Fruit fly (Drosophila melanogaster) whole organism, embryonic: ENCODE data around the gene Rrp46.
A peak's percentile ranks its signal among the peaks of the same experiment; 100 is the strongest.

Experiments used
- Abd-B ChIP-seq: fragments of 200-800 bp; sonication (Bioruptor generic); optimal IDR thresholded peaks from 2 replicates; lab custom pipeline; 2018; ENCODE audit warnings: missing biosample characterization, mild to moderate bottlenecking, missing genetic modification characterization, moderate library complexity
- BEAF-32 ChIP-seq: fragments of 200-800 bp; sonication (Bioruptor generic); optimal IDR thresholded peaks from 3 replicates; lab custom pipeline; 2017; ENCODE audit warnings: missing biosample characterization, missing genetic modification characterization, mild to moderate bottlenecking, moderate library complexity, missing genetic modification reagents
- Bdp1 ChIP-seq: fragments of 200-800 bp; sonication (Bioruptor generic); optimal IDR thresholded peaks from 3 replicates; lab custom pipeline; 2016; ENCODE audit warnings: missing biosample characterization, missing genetic modification characterization
- CG10267 ChIP-seq: fragments of 200-800 bp; sonication (Bioruptor generic); optimal IDR thresholded peaks from 2 replicates; lab custom pipeline; 2018; ENCODE audit warnings: missing biosample characterization, mild to moderate bottlenecking, missing genetic modification characterization, moderate library complexity
- CG10431 ChIP-seq: fragments of 200-800 bp; sonication (Bioruptor generic); optimal IDR thresholded peaks from 3 replicates; lab custom pipeline; 2018; ENCODE audit warnings: missing biosample characterization, mild to moderate bottlenecking, missing genetic modification characterization
- CG11247 ChIP-seq: fragments of 200-800 bp; sonication (Bioruptor generic); IDR thresholded peaks from 2 replicates; pipeline ENCODE4 v1.3.6; 2022; ENCODE audit warnings: missing biosample characterization, missing genetic modification characterization
- CG12659 ChIP-seq: fragments of 200-800 bp; sonication (Bioruptor generic); optimal IDR thresholded peaks from 3 replicates; lab custom pipeline; 2017; ENCODE audit warnings: mild to moderate bottlenecking, missing biosample characterization, missing genetic modification reagents, missing genetic modification characterization
- CG13296 ChIP-seq: fragments of 200-800 bp; sonication (Bioruptor generic); optimal IDR thresholded peaks from 3 replicates; lab custom pipeline; 2018; ENCODE audit warnings: missing biosample characterization, mild to moderate bottlenecking, missing genetic modification characterization
- CG17186 ChIP-seq: fragments of 200-800 bp; sonication (Bioruptor generic); optimal IDR thresholded peaks from 3 replicates; lab custom pipeline; 2017; ENCODE audit warnings: missing biosample characterization, missing genetic modification reagents, missing genetic modification characterization
- CG2199 ChIP-seq: fragments of 200-800 bp; sonication (Bioruptor generic); IDR thresholded peaks from 3 replicates; pipeline ENCODE4 v1.3.6; 2022; ENCODE audit warnings: missing biosample characterization, missing genetic modification characterization
- CG3065 ChIP-seq: fragments of 200-800 bp; sonication (Bioruptor generic); optimal IDR thresholded peaks from 2 replicates; lab custom pipeline; 2016; ENCODE audit warnings: missing biosample characterization, missing genetic modification characterization
- CG31365 ChIP-seq: fragments of 200-800 bp; sonication (Bioruptor generic); optimal IDR thresholded peaks from 2 replicates; lab custom pipeline; 2018; ENCODE audit warnings: missing biosample characterization, mild to moderate bottlenecking, missing genetic modification characterization
- CG3163 ChIP-seq: fragments of 200-800 bp; sonication (Bioruptor generic); optimal IDR thresholded peaks from 3 replicates; lab custom pipeline; 2016; ENCODE audit warnings: missing biosample characterization, missing genetic modification characterization
- CG6765 ChIP-seq: fragments of 200-800 bp; sonication (Bioruptor generic); optimal IDR thresholded peaks from 3 replicates; lab custom pipeline; 2017; ENCODE audit warnings: missing biosample characterization, mild to moderate bottlenecking, missing genetic modification characterization
- CG6813 ChIP-seq: fragments of 200-800 bp; sonication (Bioruptor generic); optimal IDR thresholded peaks from 2 replicates; lab custom pipeline; 2017; ENCODE audit warnings: missing biosample characterization, missing genetic modification characterization, mild to moderate bottlenecking, moderate library complexity, missing genetic modification reagents
- CG9215 ChIP-seq: fragments of 200-800 bp; sonication (Bioruptor generic); IDR thresholded peaks from 2 replicates; pipeline ENCODE4 v1.3.6; 2022; ENCODE audit warnings: missing biosample characterization, missing genetic modification characterization
- CG9437 ChIP-seq: fragments of 200-800 bp; sonication (Bioruptor generic); optimal IDR thresholded peaks from 2 replicates; lab custom pipeline; 2018; ENCODE audit warnings: missing biosample characterization, mild to moderate bottlenecking, missing genetic modification characterization
- CTCF ChIP-seq: fragments of 200-800 bp; sonication (Bioruptor generic); optimal IDR thresholded peaks from 2 replicates; lab custom pipeline; 2017; ENCODE audit warnings: missing biosample characterization, mild to moderate bottlenecking, missing genetic modification characterization, moderate library complexity
- CrebB ChIP-seq: fragments of 200-800 bp; sonication (Bioruptor generic); optimal IDR thresholded peaks from 3 replicates; lab custom pipeline; 2018; ENCODE audit warnings: missing biosample characterization, mild to moderate bottlenecking, missing genetic modification characterization
- Dek ChIP-seq: fragments of 200-800 bp; sonication (Bioruptor generic); optimal IDR thresholded peaks from 3 replicates; lab custom pipeline; 2019; ENCODE audit warnings: missing biosample characterization, mild to moderate bottlenecking, missing genetic modification characterization, moderate library complexity
- ERR ChIP-seq: fragments of 200-800 bp; sonication (Bioruptor generic); optimal IDR thresholded peaks from 2 replicates; lab custom pipeline; 2016; ENCODE audit warnings: missing biosample characterization, missing genetic modification characterization
- GATAe ChIP-seq: fragments of 200-800 bp; sonication (Bioruptor generic); conservative IDR thresholded peaks from 2 replicates; pipeline ENCODE4 v1.3.6; 2022; ENCODE audit warnings: missing biosample characterization, missing genetic modification characterization
- H15 ChIP-seq: fragments of 200-800 bp; sonication (Bioruptor generic); IDR thresholded peaks from 3 replicates; pipeline ENCODE4 v1.3.6; 2022; ENCODE audit warnings: missing biosample characterization, missing genetic modification characterization
- Hand ChIP-seq: fragments of 200-800 bp; sonication (Bioruptor generic); optimal IDR thresholded peaks from 2 replicates; lab custom pipeline; 2017; ENCODE audit warnings: mild to moderate bottlenecking, missing biosample characterization, missing genetic modification reagents, missing genetic modification characterization
- Lpt ChIP-seq: fragments of >200 bp; optimal IDR thresholded peaks from 2 replicates; lab custom pipeline; 2018; ENCODE audit warnings: missing biosample characterization, missing genetic modification characterization
- Sry-δ ChIP-seq: fragments of 200-800 bp; sonication (Bioruptor generic); optimal IDR thresholded peaks from 2 replicates; lab custom pipeline; 2016; ENCODE audit warnings: missing biosample characterization, missing genetic modification characterization
- Taf1 ChIP-seq: fragments of 200-800 bp; sonication (Bioruptor generic); IDR thresholded peaks from 2 replicates; pipeline ENCODE4 v1.3.6; 2022; ENCODE audit warnings: missing biosample characterization, missing genetic modification characterization
- ab ChIP-seq: fragments of 200-800 bp; sonication (Bioruptor generic); optimal IDR thresholded peaks from 2 replicates; lab custom pipeline; 2016; ENCODE audit warnings: missing biosample characterization, missing genetic modification characterization
- az2 ChIP-seq: fragments of 200-800 bp; sonication (Bioruptor generic); optimal IDR thresholded peaks from 3 replicates; lab custom pipeline; 2016; ENCODE audit warnings: missing biosample characterization, missing genetic modification characterization
- bab2 ChIP-seq: fragments of 200-800 bp; sonication (Bioruptor generic); optimal IDR thresholded peaks from 2 replicates; lab custom pipeline; 2016; ENCODE audit warnings: missing biosample characterization, missing genetic modification characterization
- ci ChIP-seq: fragments of 200-800 bp; sonication (Bioruptor generic); IDR thresholded peaks from 3 replicates; pipeline ENCODE4 v1.3.6; 2022; ENCODE audit warnings: missing biosample characterization, missing genetic modification characterization
- croc ChIP-seq: fragments of 200-800 bp; sonication (Bioruptor generic); conservative IDR thresholded peaks from 3 replicates; pipeline ENCODE4 v1.3.6; 2022; ENCODE audit warnings: missing biosample characterization, missing genetic modification characterization
- da ChIP-seq: fragments of 200-800 bp; sonication (Bioruptor generic); optimal IDR thresholded peaks from 2 replicates; lab custom pipeline; 2016; ENCODE audit warnings: missing biosample characterization, missing genetic modification characterization
- dm ChIP-seq: fragments of 200-800 bp; sonication (Bioruptor generic); optimal IDR thresholded peaks from 3 replicates; lab custom pipeline; 2016; ENCODE audit warnings: missing biosample characterization, missing genetic modification characterization
- fd3F ChIP-seq: fragments of 200-800 bp; sonication (Bioruptor generic); optimal IDR thresholded peaks from 2 replicates; lab custom pipeline; 2018; ENCODE audit warnings: missing biosample characterization, mild to moderate bottlenecking, missing genetic modification characterization, moderate library complexity
- fu2 ChIP-seq: fragments of 200-800 bp; sonication (Bioruptor generic); optimal IDR thresholded peaks from 2 replicates; lab custom pipeline; 2016; ENCODE audit warnings: missing biosample characterization, missing genetic modification characterization
- gfzf ChIP-seq: fragments of 200-800 bp; sonication (Bioruptor generic); optimal IDR thresholded peaks from 2 replicates; lab custom pipeline; 2016; ENCODE audit warnings: missing biosample characterization, mild to moderate bottlenecking, missing genetic modification characterization, moderate library complexity
- hkb ChIP-seq, 2 experiments: fragments of 200-800 bp in 1 of 2; fragments of >200 bp in 1 of 2; sonication (Bioruptor generic) in 1 of 2; IDR thresholded peaks in 1 of 2; optimal IDR thresholded peaks in 1 of 2; 2 replicates each; pipeline versions ENCODE4 v1.3.6 to Lab custom; 2017 to 2022; ENCODE audit warnings: missing biosample characterization in 1 of 2, missing genetic modification characterization in 1 of 2
- nmo ChIP-seq: fragments of 200-800 bp; sonication (Bioruptor generic); optimal IDR thresholded peaks from 2 replicates; lab custom pipeline; 2018; ENCODE audit warnings: missing biosample characterization, mild to moderate bottlenecking, missing genetic modification characterization, moderate library complexity
- org-1 ChIP-seq: fragments of 200-800 bp; sonication (Bioruptor generic); optimal IDR thresholded peaks from 2 replicates; lab custom pipeline; 2017; ENCODE audit warnings: missing biosample characterization, missing genetic modification characterization
- pb ChIP-seq: fragments of 200-800 bp; sonication (Bioruptor generic); optimal IDR thresholded peaks from 3 replicates; lab custom pipeline; 2016; ENCODE audit warnings: missing biosample characterization, missing genetic modification characterization
- psq ChIP-seq: fragments of 200-800 bp; sonication (Bioruptor generic); optimal IDR thresholded peaks from 2 replicates; lab custom pipeline; 2017; ENCODE audit warnings: missing biosample characterization, missing genetic modification characterization
- salm ChIP-seq: fragments of 200-800 bp; sonication (Bioruptor generic); optimal IDR thresholded peaks from 2 replicates; lab custom pipeline; 2018; ENCODE audit warnings: missing biosample characterization, mild to moderate bottlenecking, missing genetic modification characterization
- sc ChIP-seq, 3 experiments: fragments of >200 bp in 2 of 3; fragments of 200-800 bp in 1 of 3; sonication (Bioruptor generic) in 1 of 3; optimal IDR thresholded peaks; 2 replicates in 2 of 3; 3 replicates in 1 of 3; lab custom pipeline; 2017; ENCODE audit warnings: mild to moderate bottlenecking in 1 of 3, missing biosample characterization in 1 of 3, missing genetic modification characterization in 1 of 3, missing genetic modification reagents in 1 of 3
- sens ChIP-seq: fragments of 200-800 bp; sonication (Bioruptor generic); peaks from one replicate; lab custom pipeline; 2016; ENCODE audit warnings: missing biosample characterization, missing genetic modification characterization
- slp2 ChIP-seq: fragments of 200-800 bp; sonication (Bioruptor generic); optimal IDR thresholded peaks from 2 replicates; lab custom pipeline; 2016; ENCODE audit warnings: missing biosample characterization, missing genetic modification characterization
- sob ChIP-seq: fragments of 200-800 bp; sonication (Bioruptor generic); IDR thresholded peaks from 2 replicates; pipeline ENCODE4 v1.3.6; 2022; ENCODE audit warnings: missing biosample characterization, missing genetic modification characterization
- unpg ChIP-seq: fragments of 200-800 bp; sonication (Bioruptor generic); optimal IDR thresholded peaks from 3 replicates; lab custom pipeline; 2018; ENCODE audit warnings: missing biosample characterization, mild to moderate bottlenecking, missing genetic modification characterization, moderate library complexity
- zf30C ChIP-seq: fragments of 200-800 bp; sonication (Bioruptor generic); optimal IDR thresholded peaks from 3 replicates; lab custom pipeline; 2018; ENCODE audit warnings: missing biosample characterization, mild to moderate bottlenecking, missing genetic modification characterization

The Rrp46 gene

dm6 chr3R:10393654-10394367 lies 19.3 kb upstream of the Rrp46 start (continued):
- TF ChIP-seq Lpt (GFP tag; lab: Kevin White, UChicago): no peak
- peak; percentile 26; the same call in 1 of the 3 replicates for TF ChIP-seq croc (GFP tag; lab: Robert Waterston, UW)
- peak; percentile 66 for TF ChIP-seq CG10267 (tag; lab: Kevin White, UChicago)
- TF ChIP-seq CG9215 (GFP tag; lab: Robert Waterston, UW): peak; percentile 43; the same call in 1 of the 2 replicates
- peak; percentile 77 for TF ChIP-seq Abd-B (GFP tag; lab: Kevin White, UChicago)
- peak; percentile 72 for TF ChIP-seq az2
- no peak for TF ChIP-seq CTCF
- TF ChIP-seq CG3163 (GFP tag; lab: Kevin White, UChicago): peak; percentile 56
- TF ChIP-seq nmo (GFP tag; lab: Kevin White, UChicago): peak; percentile 87
- TF ChIP-seq ERR: peak; percentile 48
- TF ChIP-seq pb: peak; percentile 58
- TF ChIP-seq salm (tag; lab: Kevin White, UChicago): peak; percentile 77
- TF ChIP-seq CG31365 (tag; lab: Kevin White, UChicago): peak; percentile 37
- TF ChIP-seq sc (optimal IDR thresholded peaks at IDR 0.05; lab: Kevin White, UChicago): no peak
- TF ChIP-seq sc (GFP tag; optimal IDR thresholded peaks at IDR 0.05; lab: Kevin White, UChicago): peak; percentile 66
- no peak for TF ChIP-seq CG2199 (GFP tag; lab: Robert Waterston, UW)
- TF ChIP-seq H15 (GFP tag; lab: Robert Waterston, UW): peak; percentile 72; the same call in 2 of the 3 replicates
- TF ChIP-seq hkb (optimal IDR thresholded peaks at IDR 0.05; lab: Kevin White, UChicago): no peak
- TF ChIP-seq hkb (GFP tag; IDR thresholded peaks at IDR 0.05; lab: Robert Waterston, UW): peak; percentile 92
- TF ChIP-seq da (GFP tag; lab: Kevin White, UChicago): peak; percentile 24
- TF ChIP-seq Taf1 (GFP tag; lab: Robert Waterston, UW): peak; percentile 68
- peak; percentile 90 for TF ChIP-seq unpg
- TF ChIP-seq CG17186 (GFP tag; lab: Kevin White, UChicago): no peak
- TF ChIP-seq CG13296: peak; percentile 80
- peak; percentile 69 for TF ChIP-seq slp2 (GFP tag; lab: Kevin White, UChicago)
- peak; percentile 80 for TF ChIP-seq org-1 (GFP tag; lab: Kevin White, UChicago)
- peak; percentile 73 for TF ChIP-seq CG6813 (GFP tag; lab: Kevin White, UChicago)
- TF ChIP-seq dm (GFP tag; lab: Kevin White, UChicago): peak; percentile 49
- TF ChIP-seq Bdp1 (GFP tag; lab: Kevin White, UChicago): no peak
- peak; percentile 20 for TF ChIP-seq Sry-δ
- peak; percentile 77 for TF ChIP-seq CG9437
- TF ChIP-seq CG3065 (GFP tag; lab: Kevin White, UChicago): no peak
- peak; percentile 96 for TF ChIP-seq sens (GFP tag; lab: Kevin White, UChicago)
- TF ChIP-seq ci (GFP tag; lab: Robert Waterston, UW): peak; percentile 92
- no peak for TF ChIP-seq zf30C (GFP tag; lab: Kevin White, UChicago)
- no peak for TF ChIP-seq BEAF-32 (GFP tag; lab: Kevin White, UChicago)
- peak; percentile 44 for TF ChIP-seq psq (GFP tag; lab: Kevin White, UChicago)
- peak; percentile 90 for TF ChIP-seq sob (GFP tag; lab: Robert Waterston, UW)
- peak; percentile 75 for TF ChIP-seq CG11247 (GFP tag; lab: Robert Waterston, UW)
- no peak for TF ChIP-seq CG10431 (GFP tag; lab: Kevin White, UChicago)
- peak; percentile 81 for TF ChIP-seq CrebB
- TF ChIP-seq CG12659 (GFP tag; lab: Kevin White, UChicago): peak; percentile 86
- peak; percentile 83 for TF ChIP-seq bab2 (GFP tag; lab: Kevin White, UChicago)
- peak; percentile 46 for TF ChIP-seq Hand (GFP tag; lab: Kevin White, UChicago)
- no peak for TF ChIP-seq gfzf (GFP tag; lab: Kevin White, UChicago)
- TF ChIP-seq CG6765 (GFP tag; lab: Kevin White, UChicago): peak; percentile 64
- TF ChIP-seq ab (GFP tag; lab: Kevin White, UChicago): no peak
- TF ChIP-seq Dek (tag; lab: Kevin White, UChicago): peak; percentile 80
- TF ChIP-seq GATAe: no peak
- peak; percentile 66 for TF ChIP-seq fu2 (GFP tag; lab: Kevin White, UChicago)
- peak; percentile 87 for TF ChIP-seq fd3F
